Worm (Caenorhabditis elegans) whole organism, L4/young adult: Measurements from ENCODE around the gene T13A10.2.

Experiments used
- W03F9.2 ChIP-seq: fragments of 150-350 bp; optimal IDR thresholded peaks from 2 replicates; lab custom pipeline; 2014; ENCODE audit warnings: missing biosample characterization, missing genetic modification characterization
- dao-5 ChIP-seq: sonication (generic microtip); optimal IDR thresholded peaks from 2 replicates; lab custom pipeline; 2016; ENCODE audit warnings: missing genotype, missing genetic modification characterization, moderate library complexity, missing compliant biosample characterization
- him-1 ChIP-seq: sonication (generic microtip); optimal IDR thresholded peaks from 2 replicates; lab custom pipeline; 2016; ENCODE audit warnings: missing genotype, missing genetic modification reagents, missing genetic modification characterization, missing compliant biosample characterization

The T13A10.2 gene

DNA sequence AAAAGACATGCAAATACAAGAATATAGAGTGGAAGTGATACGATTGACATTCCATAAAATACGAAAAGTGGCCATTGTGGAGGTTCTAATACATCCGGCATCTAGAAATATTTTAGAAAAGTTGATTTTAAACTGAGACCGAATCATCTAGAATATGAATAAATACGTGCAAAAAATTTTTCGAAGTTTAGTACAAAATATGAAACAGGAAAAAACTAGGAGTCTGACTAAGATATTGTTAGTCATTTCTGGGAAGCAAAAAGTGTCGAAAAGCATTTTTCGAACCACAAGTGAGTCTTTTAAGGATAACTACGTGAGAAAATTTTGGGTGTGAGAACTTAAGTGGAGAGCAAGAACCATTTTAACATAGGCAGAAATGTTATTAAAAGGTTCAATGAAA lies 29.0 kb downstream of the T13A10.2 start, which contains the start of gene srv-32:
Gene srv-32 (minus strand): TSS at position 101 of the 400 bp plus-strand sequence.
- TF ChIP-seq W03F9.2 (tag; lab: Kevin White, UChicago) = no peak
- no peak for TF ChIP-seq him-1 (tag; lab: Kevin White, UChicago)
- TF ChIP-seq dao-5 (tag; lab: Kevin White, UChicago) = no peak

DNA sequence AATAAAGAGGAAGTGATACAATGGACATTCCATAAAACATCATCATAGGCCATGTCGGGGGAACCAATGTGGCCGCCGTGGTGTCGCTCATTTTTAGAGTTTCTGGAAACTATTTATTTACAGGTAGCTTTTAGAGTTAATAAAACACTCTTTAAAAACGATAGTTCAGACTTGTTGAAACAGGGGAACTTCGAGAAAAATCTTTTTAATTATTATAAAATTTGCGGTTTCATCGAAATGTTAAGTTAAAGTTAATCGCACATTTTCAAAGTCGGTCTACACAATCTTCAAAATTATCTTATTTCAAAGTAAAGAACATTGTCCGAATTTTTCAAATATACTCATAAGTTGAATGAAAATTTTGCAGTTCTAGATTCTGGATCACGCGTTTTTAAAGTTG lies 31.2 kb downstream of the T13A10.2 start, which contains the start of gene ops-1:
Gene ops-1 (minus strand): TSS at position 101 of the 400 bp plus-strand sequence.
- TF ChIP-seq dao-5 (tag; lab: Kevin White, UChicago) (no peak), him-1 (tag; lab: Kevin White, UChicago) (no peak), W03F9.2 (tag; lab: Kevin White, UChicago) (no peak)

DNA sequence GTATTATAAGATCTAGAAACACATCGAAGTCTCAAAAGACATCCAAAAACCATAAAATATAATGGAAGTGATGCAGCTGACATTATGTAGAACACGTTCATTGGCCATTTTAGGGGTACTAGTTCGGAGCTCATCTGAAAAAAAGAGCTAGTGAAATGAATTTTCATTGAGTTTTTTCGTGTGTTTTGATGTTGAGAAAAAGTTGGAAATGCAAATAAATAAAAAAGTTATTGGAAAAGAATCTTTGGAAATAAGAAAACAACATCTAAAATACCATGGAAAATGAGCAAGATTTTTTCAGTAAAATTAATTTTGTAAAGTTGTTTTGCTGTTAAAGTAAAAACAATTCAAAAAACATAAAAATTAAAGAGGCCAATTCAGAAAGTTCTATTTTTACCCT lies 37.6 kb downstream of the T13A10.2 start, which contains the start of gene srv-24:
Gene srv-24 (minus strand): TSS at position 101 of the 400 bp plus-strand sequence.
- TF ChIP-seq W03F9.2 (tag; lab: Kevin White, UChicago) (no peak), dao-5 (tag; lab: Kevin White, UChicago) (no peak), him-1 (tag; lab: Kevin White, UChicago) (no peak)

DNA sequence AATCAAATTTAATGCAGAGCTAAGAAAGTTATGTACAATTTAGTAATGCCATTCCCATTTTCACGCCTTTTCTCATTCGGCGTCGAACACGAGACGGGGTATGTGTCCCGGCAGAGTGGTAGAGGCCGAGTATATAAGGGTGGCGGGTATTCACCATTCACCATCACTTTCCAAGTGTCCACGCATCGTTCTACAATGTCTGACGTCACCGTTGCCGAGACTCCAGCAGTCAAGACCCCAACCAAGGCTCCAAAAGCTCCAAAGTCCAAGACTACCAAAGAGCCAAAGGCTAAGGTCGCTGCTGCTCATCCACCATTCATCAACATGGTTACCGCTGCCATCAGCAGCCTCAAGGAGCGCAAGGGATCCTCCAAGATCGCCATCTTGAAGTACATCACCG lies 41.0 kb downstream of the T13A10.2 start, which contains the start of gene hil-2:
Gene hil-2 (plus strand): TSS at position 160 of the 400 bp plus-strand sequence.
- TF ChIP-seq dao-5 (tag; lab: Kevin White, UChicago) = no peak
- no peak for TF ChIP-seq him-1 (tag; lab: Kevin White, UChicago)
- TF ChIP-seq W03F9.2 (tag; lab: Kevin White, UChicago) = no peak

DNA sequence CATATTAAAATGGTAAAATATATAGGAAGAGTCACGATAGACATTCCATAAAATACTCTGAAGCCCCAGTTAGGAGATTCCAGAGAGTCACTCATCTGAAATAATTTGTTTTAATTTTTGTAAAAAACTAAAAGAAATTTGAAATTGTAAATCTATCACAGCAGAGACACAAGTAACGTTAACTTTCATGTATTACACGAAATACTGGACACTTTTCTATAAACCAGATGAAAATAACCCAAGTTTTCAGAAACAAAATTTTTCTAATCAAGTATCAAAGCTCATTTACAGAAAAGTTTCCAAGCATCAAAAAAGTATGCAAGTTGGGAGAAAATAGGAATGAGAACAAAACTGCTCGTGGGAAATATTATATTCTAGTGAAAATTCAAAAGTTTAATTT lies 45.2 kb downstream of the T13A10.2 start, which contains the start of gene srv-27:
Gene srv-27 (minus strand): TSS at position 101 of the 400 bp plus-strand sequence.
- TF ChIP-seq W03F9.2 (tag; lab: Kevin White, UChicago) (no peak), dao-5 (tag; lab: Kevin White, UChicago) (no peak), him-1 (tag; lab: Kevin White, UChicago) (no peak)

DNA sequence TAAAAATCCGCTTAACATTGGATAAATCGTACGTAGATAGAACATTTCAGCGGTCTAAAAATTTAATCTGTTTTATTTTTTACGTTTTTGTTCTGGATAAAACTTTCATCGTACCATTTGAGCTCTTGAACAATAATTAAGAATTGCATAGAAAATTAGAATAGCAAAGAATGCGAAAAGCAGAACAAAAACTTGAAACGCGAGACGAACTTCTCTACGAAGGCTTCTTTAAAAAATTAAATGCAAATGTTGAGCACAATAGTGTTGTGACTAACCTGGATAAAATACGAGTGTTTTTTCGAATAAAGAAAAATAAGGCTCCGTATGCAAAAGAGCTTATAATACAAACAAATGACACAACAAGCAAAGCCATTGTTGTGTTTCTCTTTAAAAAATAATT lies 46.4 kb downstream of the T13A10.2 start:
- TF ChIP-seq W03F9.2 (tag; lab: Kevin White, UChicago) (no peak), dao-5 (tag; lab: Kevin White, UChicago) (no peak), him-1 (tag; lab: Kevin White, UChicago) (no peak)

DNA sequence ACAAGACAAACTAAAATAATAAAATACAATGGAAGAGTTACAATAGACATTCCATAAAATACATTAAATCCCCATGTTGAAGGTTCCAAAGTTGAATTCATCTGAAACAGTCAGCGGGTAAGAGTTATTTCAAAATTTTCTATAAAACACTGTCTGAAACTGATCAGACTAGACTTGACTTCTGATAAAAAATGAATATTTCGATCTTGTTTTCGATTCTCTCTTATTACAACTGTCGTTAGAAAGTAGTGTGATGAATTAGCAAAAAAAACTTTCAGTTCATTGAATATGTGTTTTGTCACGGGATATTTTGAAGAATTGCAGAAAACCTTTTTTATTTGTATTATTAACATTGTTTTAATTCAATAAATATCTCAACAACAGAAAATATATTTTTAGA lies 48.7 kb downstream of the T13A10.2 start, which contains the start of gene srv-26:
Gene srv-26 (minus strand): TSS at position 101 of the 400 bp plus-strand sequence.
- TF ChIP-seq him-1 (tag; lab: Kevin White, UChicago) (no peak), W03F9.2 (tag; lab: Kevin White, UChicago) (no peak), dao-5 (tag; lab: Kevin White, UChicago) (no peak)
